Worm (Caenorhabditis elegans): ENCODE results near the gene T24H7.9.
A peak's percentile ranks its signal among the peaks of the same experiment; 100 is the strongest.

The T24H7.9 gene

DNA sequence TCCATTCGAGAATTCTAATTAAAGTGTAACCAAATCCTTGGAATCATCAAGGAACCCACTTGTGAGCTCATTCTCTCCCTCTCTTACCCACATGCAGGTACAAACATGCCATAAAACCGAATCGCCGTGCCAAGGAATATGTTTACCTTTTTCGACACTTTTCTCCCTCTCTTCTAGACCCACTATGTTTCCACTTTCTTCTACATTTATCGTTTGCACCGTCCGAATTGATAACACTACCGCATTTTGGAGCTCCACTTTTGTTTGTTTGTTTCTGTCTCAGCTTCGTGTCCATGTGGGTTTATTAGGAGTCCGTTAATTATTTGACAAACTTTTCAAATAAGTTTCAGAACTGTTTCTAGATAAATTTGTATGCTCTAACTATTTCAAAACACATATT is 46.6 kb upstream of the T24H7.9 start:
- no peak for TF ChIP-seq akir-1 (GFP tag; optimal IDR thresholded peaks at IDR 0.05)
- no peak for TF ChIP-seq nhr-27 (tag; optimal IDR thresholded peaks at IDR 0.05)
- peak; percentile 13 for TF ChIP-seq nhr-80 (tag; optimal IDR thresholded peaks at IDR 0.05)
- no peak for TF ChIP-seq lsy-27 (tag; optimal IDR thresholded peaks at IDR 0.05; ENCODE audit: borderline replicate concordance, insufficient read depth)

DNA sequence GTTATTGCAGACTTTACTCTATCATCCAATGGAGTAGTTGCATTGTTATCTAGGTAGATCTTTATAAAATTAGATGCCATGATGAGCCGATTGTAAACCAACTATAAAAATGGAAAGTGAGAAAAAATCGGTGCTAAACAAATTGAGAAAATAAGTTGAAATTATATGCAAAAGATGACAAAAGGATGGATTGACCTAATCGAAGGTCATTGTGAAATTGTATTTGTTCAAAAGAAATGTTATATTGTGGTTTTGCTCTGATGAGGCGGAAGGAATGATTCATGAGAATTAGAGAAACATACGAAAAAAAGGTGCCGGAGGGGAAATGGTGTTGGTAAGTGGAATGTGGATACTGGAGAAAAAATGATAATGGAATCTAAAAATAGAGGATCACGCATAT is 45.7 kb upstream of the T24H7.9 start, which contains the start of gene scly-1:
Gene scly-1, minus strand, starts transcription at position 101 of the 400 bp plus-strand sequence.
- TF ChIP-seq hrde-1 (tag; optimal IDR thresholded peaks at IDR 0.05; ENCODE audit: borderline replicate concordance) (no peak), egrh-3 (GFP tag; IDR thresholded peaks at IDR 0.05) (no peak), nhr-179 (tag; optimal IDR thresholded peaks at IDR 0.05) (no peak), snpc-3.4 (tag; optimal IDR thresholded peaks at IDR 0.05) (no peak), sptf-2 (GFP tag; optimal IDR thresholded peaks at IDR 0.05) (no peak), die-1 (tag; optimal IDR thresholded peaks at IDR 0.05) (no peak), athp-1 (tag; optimal IDR thresholded peaks at IDR 0.05) (no peak), madf-10 (tag; optimal IDR thresholded peaks at IDR 0.05) (no peak), ztf-3 (GFP tag; optimal IDR thresholded peaks at IDR 0.05) (no peak), egl-18 (GFP tag; IDR thresholded peaks at IDR 0.05) (no peak), F49E8.2 (tag; optimal IDR thresholded peaks at IDR 0.05; ENCODE audit: insufficient read depth) (no peak), snpc-1.1 (tag; optimal IDR thresholded peaks at IDR 0.05; ENCODE audit: insufficient read depth) (no peak), chd-7 (tag; optimal IDR thresholded peaks at IDR 0.05) (no peak), lir-1 (GFP tag; conservative IDR thresholded peaks at IDR 0.05) (no peak)

- TF ChIP-seq nfyb-1 (GFP tag; IDR thresholded peaks at IDR 0.05) (0 out of 2 replicates have a peak, but pooled peaks have one; percentile 15), ztf-22 (GFP tag; optimal IDR thresholded peaks at IDR 0.05) (no peak)
Observed at ce11 chrII:6273916-6274315, 38.6 kb upstream of the T24H7.9 start, which contains the start of gene bpl-1. Gene bpl-1, plus strand, starts transcription at chrII:6274216.

ce11 chrII:6269805-6270414 is 34.6 kb upstream of the T24H7.9 start, which contains the start of gene F13H8.2:
Gene F13H8.2, plus strand, starts transcription at chrII:6270364.
- TF ChIP-seq gei-17 (GFP tag; optimal IDR thresholded peaks at IDR 0.05) (no peak), efl-1 (GFP tag; optimal IDR thresholded peaks at IDR 0.05) (peak; percentile 76), F57A8.1 (GFP tag; optimal IDR thresholded peaks at IDR 0.05) (no peak), snpc-4 (GFP tag; optimal IDR thresholded peaks at IDR 0.05) (no peak), snpc-4 (tag; optimal IDR thresholded peaks at IDR 0.05) (peak in 1 of 4 experiments; percentile 18), hlh-12 (tag; optimal IDR thresholded peaks at IDR 0.05) (no peak), B0261.1 (tag; optimal IDR thresholded peaks at IDR 0.05) (no peak), let-526 (GFP tag; IDR thresholded peaks at IDR 0.05) (0 out of 2 replicates have a peak, but pooled peaks have one; percentile 9), ceh-40 (GFP tag; IDR thresholded peaks at IDR 0.05) (0 out of 2 replicates have a peak, but pooled peaks have one; percentile 10), F39B2.1 (GFP tag; IDR thresholded peaks at IDR 0.05) (no peak), ekl-4 (GFP tag; IDR thresholded peaks at IDR 0.05) (peak; percentile 86), Y53F4B.3 (GFP tag; IDR thresholded peaks at IDR 0.05) (peak; percentile 85), atf-7 (tag; optimal IDR thresholded peaks at IDR 0.05) (no peak), ZK185.1 (tag; optimal IDR thresholded peaks at IDR 0.05; ENCODE audit: poor library complexity, severe bottlenecking) (no peak), bed-1 (GFP tag; IDR thresholded peaks at IDR 0.05) (no peak), K11D2.4 (GFP tag; IDR thresholded peaks at IDR 0.05) (peak; percentile 84), T26A5.8 (tag; optimal IDR thresholded peaks at IDR 0.05) (no peak), snpc-1.3 (tag; optimal IDR thresholded peaks at IDR 0.05; ENCODE audit: insufficient read depth) (no peak), nfyb-1 (GFP tag; IDR thresholded peaks at IDR 0.05) (peak; percentile 93), F22D6.2 (tag; optimal IDR thresholded peaks at IDR 0.05) (no peak), Y95B8A.8 (GFP tag; IDR thresholded peaks at IDR 0.05) (peak; percentile 52; the same call in 1 of the 2 replicates), Y67H2A.10 (GFP tag; conservative IDR thresholded peaks at IDR 0.05) (no peak), ztf-26 (tag; optimal IDR thresholded peaks at IDR 0.05) (peak; percentile 13), zfh-2 (GFP tag; conservative IDR thresholded peaks at IDR 0.05) (0 out of 2 replicates have a peak, but pooled peaks have one; percentile 18)
